Worm (Caenorhabditis elegans) whole organism, young adult: ENCODE results near the gene Y53C12A.11.

Experiments used
- B0019.2 ChIP-seq: fragments of 200-800 bp; sonication (Bioruptor generic); conservative IDR thresholded peaks from 2 replicates; pipeline ENCODE4 v1.3.6; 2022; ENCODE audit warnings: missing genetic modification reagents, missing genetic modification characterization, missing compliant biosample characterization
- B0261.1 ChIP-seq: sonication (generic microtip); optimal IDR thresholded peaks from 2 replicates; lab custom pipeline; 2016; ENCODE audit warnings: mild to moderate bottlenecking, missing genetic modification characterization, moderate library complexity, missing compliant biosample characterization
- B0336.3 ChIP-seq: fragments of 200-800 bp; sonication (Bioruptor generic); IDR thresholded peaks from 2 replicates; pipeline ENCODE4 v1.3.6; 2022; ENCODE audit warnings: missing genetic modification characterization, missing compliant biosample characterization
- F10E7.11 ChIP-seq: sonication (generic microtip); optimal IDR thresholded peaks from 2 replicates; lab custom pipeline; 2017; ENCODE audit warnings: mild to moderate bottlenecking, missing genetic modification characterization, moderate library complexity, missing compliant biosample characterization
- F22D6.2 ChIP-seq: sonication (generic microtip); optimal IDR thresholded peaks from 2 replicates; lab custom pipeline; 2016; ENCODE audit warnings: mild to moderate bottlenecking, missing genetic modification characterization, missing compliant biosample characterization
- F33H1.4 ChIP-seq: fragments of 200-800 bp; sonication (Bioruptor generic); IDR thresholded peaks from 2 replicates; pipeline ENCODE4 v1.3.6; 2022; ENCODE audit warnings: missing genetic modification reagents, missing genetic modification characterization, missing compliant biosample characterization
- F49E8.2 ChIP-seq: sonication (generic microtip); optimal IDR thresholded peaks from 3 replicates; lab custom pipeline; 2017; ENCODE audit warnings: missing genetic modification characterization, mild to moderate bottlenecking, missing compliant biosample characterization, antibody characterized with exemption, moderate library complexity; ENCODE audit not compliant: insufficient read depth
- F52B5.7 ChIP-seq: sonication (generic microtip); optimal IDR thresholded peaks from 2 replicates; lab custom pipeline; 2016; ENCODE audit warnings: mild to moderate bottlenecking, missing genetic modification characterization, missing compliant biosample characterization
- K12H6.12 ChIP-seq: fragments of 200-800 bp; sonication (Bioruptor generic); optimal IDR thresholded peaks from 2 replicates; lab custom pipeline; 2018; ENCODE audit warnings: mild to moderate bottlenecking, missing genetic modification characterization, missing compliant biosample characterization
- T07F8.4 ChIP-seq: sonication (generic microtip); optimal IDR thresholded peaks from 2 replicates; lab custom pipeline; 2016; ENCODE audit warnings: mild to moderate bottlenecking, missing genetic modification characterization, moderate library complexity, missing compliant biosample characterization
- Y53G8AR.9 ChIP-seq: fragments of 200-800 bp; sonication (Bioruptor generic); conservative IDR thresholded peaks from 2 replicates; pipeline ENCODE4 v1.3.6; 2022; ENCODE audit warnings: missing genetic modification reagents, missing genetic modification characterization, missing compliant biosample characterization
- Y56A3A.18 ChIP-seq: fragments of 200-800 bp; sonication (Bioruptor generic); IDR thresholded peaks from 2 replicates; pipeline ENCODE4 v1.3.6; 2022; ENCODE audit warnings: missing genetic modification reagents, missing genetic modification characterization, missing compliant biosample characterization
- ZK185.1 ChIP-seq: sonication (generic microtip); optimal IDR thresholded peaks from 2 replicates; lab custom pipeline; 2016; ENCODE audit warnings: mild to moderate bottlenecking, missing genetic modification characterization, missing compliant biosample characterization; ENCODE audit not compliant: poor library complexity, severe bottlenecking
- bed-1 ChIP-seq: fragments of 200-800 bp; sonication (Bioruptor generic); IDR thresholded peaks from 2 replicates; pipeline ENCODE4 v1.3.6; 2022; ENCODE audit warnings: missing genetic modification reagents, missing genetic modification characterization, missing compliant biosample characterization
- bed-2 ChIP-seq: fragments of 200-800 bp; sonication (Bioruptor generic); IDR thresholded peaks from 2 replicates; pipeline ENCODE4 v1.3.6; 2022; ENCODE audit warnings: missing genetic modification reagents, missing genetic modification characterization, missing compliant biosample characterization
- cebp-1 ChIP-seq, 2 experiments: fragments of 200-800 bp in 1 of 2; sonication (Bioruptor generic) in 1 of 2; sonication (generic microtip) in 1 of 2; IDR thresholded peaks in 1 of 2; optimal IDR thresholded peaks in 1 of 2; 2 replicates each; pipeline versions ENCODE4 v1.3.6 to Lab custom; 2017 to 2022; ENCODE audit warnings: missing compliant biosample characterization in 2 of 2, missing genetic modification characterization in 2 of 2, mild to moderate bottlenecking in 1 of 2, missing genetic modification reagents in 1 of 2, moderate library complexity in 1 of 2
- ceh-100 ChIP-seq: fragments of 200-800 bp; sonication (Bioruptor generic); IDR thresholded peaks from 2 replicates; pipeline ENCODE4 v1.3.6; 2022; ENCODE audit warnings: missing genetic modification reagents, missing genetic modification characterization, missing compliant biosample characterization
- ceh-27 ChIP-seq: fragments of 200-800 bp; sonication (Bioruptor generic); optimal IDR thresholded peaks from 2 replicates; lab custom pipeline; 2018; ENCODE audit warnings: mild to moderate bottlenecking, missing genetic modification characterization, moderate library complexity, missing compliant biosample characterization
- chd-7 ChIP-seq: sonication (generic microtip); optimal IDR thresholded peaks from 2 replicates; lab custom pipeline; 2016; ENCODE audit warnings: mild to moderate bottlenecking, missing genetic modification characterization, moderate library complexity, missing compliant biosample characterization
- die-1 ChIP-seq: sonication (generic microtip); optimal IDR thresholded peaks from 2 replicates; lab custom pipeline; 2016; ENCODE audit warnings: missing genotype, mild to moderate bottlenecking, missing genetic modification characterization, missing compliant biosample characterization
- dpl-1 ChIP-seq: fragments of 150-350 bp; optimal IDR thresholded peaks from 2 replicates; lab custom pipeline; 2014; ENCODE audit warnings: missing biosample characterization, missing genetic modification reagents, missing genetic modification characterization
- efl-1 ChIP-seq: fragments of 150-350 bp; optimal IDR thresholded peaks from 2 replicates; lab custom pipeline; 2014; ENCODE audit warnings: missing biosample characterization, missing genetic modification reagents, missing genetic modification characterization
- egl-18 ChIP-seq: fragments of 200-800 bp; sonication (Bioruptor generic); IDR thresholded peaks from 2 replicates; pipeline ENCODE4 v1.3.6; 2022; ENCODE audit warnings: missing genetic modification reagents, missing genetic modification characterization, missing compliant biosample characterization
- him-1 ChIP-seq: sonication (generic microtip); optimal IDR thresholded peaks from 2 replicates; lab custom pipeline; 2016; ENCODE audit warnings: missing genotype, missing genetic modification reagents, missing genetic modification characterization, missing compliant biosample characterization
- hlh-26 ChIP-seq: fragments of 200-800 bp; sonication (Bioruptor generic); conservative IDR thresholded peaks from 2 replicates; pipeline ENCODE4 v1.3.6; 2022; ENCODE audit warnings: missing genetic modification reagents, missing genetic modification characterization, missing compliant biosample characterization
- hrde-1 ChIP-seq: sonication (generic microtip); optimal IDR thresholded peaks from 2 replicates; lab custom pipeline; 2016; ENCODE audit warnings: missing genetic modification characterization, mild to moderate bottlenecking, missing compliant biosample characterization, moderate library complexity, missing genotype, missing genetic modification reagents, borderline replicate concordance
- hsf-1 ChIP-seq: fragments of 200-800 bp; sonication (Bioruptor generic); IDR thresholded peaks from 2 replicates; pipeline ENCODE4 v1.3.6; 2022; ENCODE audit warnings: missing genetic modification reagents, missing genetic modification characterization, missing compliant biosample characterization
- let-607 ChIP-seq, 2 experiments: fragments of 200-800 bp in 1 of 2; sonication (Bioruptor generic) in 1 of 2; sonication (generic microtip) in 1 of 2; optimal IDR thresholded peaks; 2 replicates each; lab custom pipeline; 2016 to 2018; ENCODE audit warnings: mild to moderate bottlenecking in 2 of 2, missing compliant biosample characterization in 2 of 2, missing genetic modification characterization in 2 of 2, moderate library complexity in 2 of 2, missing genotype in 1 of 2
- lin-54 ChIP-seq: fragments of 200-800 bp; sonication (Bioruptor generic); optimal IDR thresholded peaks from 2 replicates; lab custom pipeline; 2018; ENCODE audit warnings: mild to moderate bottlenecking, missing genetic modification characterization, missing compliant biosample characterization
- lsl-1 ChIP-seq: fragments of 200-800 bp; sonication (Bioruptor generic); optimal IDR thresholded peaks from 2 replicates; lab custom pipeline; 2018; ENCODE audit warnings: mild to moderate bottlenecking, missing genetic modification characterization, moderate library complexity, missing compliant biosample characterization
- madf-3 ChIP-seq: fragments of 200-800 bp; sonication (Bioruptor generic); IDR thresholded peaks from 2 replicates; pipeline ENCODE4 v1.3.6; 2022; ENCODE audit warnings: missing genetic modification reagents, missing genetic modification characterization, missing compliant biosample characterization
- madf-8 ChIP-seq: fragments of 200-800 bp; sonication (Bioruptor generic); conservative IDR thresholded peaks from 2 replicates; pipeline ENCODE4 v1.3.6; 2022; ENCODE audit warnings: missing genetic modification reagents, missing genetic modification characterization, missing compliant biosample characterization
- mxl-1 ChIP-seq: sonication (generic microtip); optimal IDR thresholded peaks from 2 replicates; lab custom pipeline; 2016; ENCODE audit warnings: missing genetic modification characterization, missing compliant biosample characterization
- nfyb-1 ChIP-seq: fragments of 200-800 bp; sonication (Bioruptor generic); IDR thresholded peaks from 2 replicates; pipeline ENCODE4 v1.3.6; 2022; ENCODE audit warnings: missing genetic modification reagents, missing genetic modification characterization, missing compliant biosample characterization
- nhr-179 ChIP-seq: sonication (generic microtip); optimal IDR thresholded peaks from 2 replicates; lab custom pipeline; 2016; ENCODE audit warnings: mild to moderate bottlenecking, missing genetic modification characterization, missing compliant biosample characterization
- nhr-80 ChIP-seq: sonication (generic microtip); optimal IDR thresholded peaks from 2 replicates; lab custom pipeline; 2016; ENCODE audit warnings: missing genetic modification characterization, missing compliant biosample characterization
- rec-8 ChIP-seq, 2 experiments: sonication (generic microtip); optimal IDR thresholded peaks; 2 replicates each; lab custom pipeline; 2016; ENCODE audit warnings: mild to moderate bottlenecking in 2 of 2, missing genetic modification characterization in 2 of 2, missing genetic modification reagents in 2 of 2, missing genotype in 2 of 2, missing biosample characterization in 1 of 2, missing compliant biosample characterization in 1 of 2, moderate library complexity in 1 of 2
- repo-1 ChIP-seq: sonication (generic microtip); optimal IDR thresholded peaks from 2 replicates; lab custom pipeline; 2017; ENCODE audit warnings: mild to moderate bottlenecking, missing genetic modification characterization, missing compliant biosample characterization
- sdz-38 ChIP-seq: sonication (generic microtip); optimal IDR thresholded peaks from 2 replicates; lab custom pipeline; 2016; ENCODE audit warnings: missing genotype, missing genetic modification characterization, missing compliant biosample characterization
- sea-2 ChIP-seq: fragments of 200-800 bp; sonication (Bioruptor generic); IDR thresholded peaks from 2 replicates; pipeline ENCODE4 v1.3.6; 2022; ENCODE audit warnings: missing genetic modification characterization, missing compliant biosample characterization
- snpc-4 ChIP-seq, 5 experiments: fragments of 150-350 bp in 1 of 5; sonication (generic microtip) in 4 of 5; optimal IDR thresholded peaks; 2 replicates each; lab custom pipeline; 2014 to 2018; ENCODE audit warnings: missing genetic modification characterization in 5 of 5, missing biosample characterization in 3 of 5, antibody characterized with exemption in 2 of 5, mild to moderate bottlenecking in 2 of 5, missing compliant biosample characterization in 2 of 5, missing genotype in 2 of 5, moderate library complexity in 2 of 5, missing genetic modification reagents in 1 of 5
- tbp1 ChIP-seq: fragments of 200-800 bp; sonication (Bioruptor generic); optimal IDR thresholded peaks from 2 replicates; lab custom pipeline; 2018; ENCODE audit warnings: mild to moderate bottlenecking, missing genetic modification characterization, missing compliant biosample characterization
- tbx-9 ChIP-seq: sonication (generic microtip); optimal IDR thresholded peaks from 2 replicates; lab custom pipeline; 2016; ENCODE audit warnings: borderline replicate concordance, missing genetic modification characterization, inconsistent platforms, missing compliant biosample characterization
- tlf-1 ChIP-seq: fragments of 200-800 bp; sonication (Bioruptor generic); optimal IDR thresholded peaks from 2 replicates; lab custom pipeline; 2018; ENCODE audit warnings: mild to moderate bottlenecking, missing genetic modification characterization, missing compliant biosample characterization
- ztf-18 ChIP-seq: sonication (generic microtip); optimal IDR thresholded peaks from 2 replicates; lab custom pipeline; 2016; ENCODE audit warnings: missing genotype, mild to moderate bottlenecking, missing genetic modification characterization, missing compliant biosample characterization
- ztf-3 ChIP-seq: fragments of 200-800 bp; sonication (Bioruptor generic); optimal IDR thresholded peaks from 2 replicates; lab custom pipeline; 2018; ENCODE audit warnings: mild to moderate bottlenecking, missing genetic modification characterization, missing compliant biosample characterization

The Y53C12A.11 gene

DNA sequence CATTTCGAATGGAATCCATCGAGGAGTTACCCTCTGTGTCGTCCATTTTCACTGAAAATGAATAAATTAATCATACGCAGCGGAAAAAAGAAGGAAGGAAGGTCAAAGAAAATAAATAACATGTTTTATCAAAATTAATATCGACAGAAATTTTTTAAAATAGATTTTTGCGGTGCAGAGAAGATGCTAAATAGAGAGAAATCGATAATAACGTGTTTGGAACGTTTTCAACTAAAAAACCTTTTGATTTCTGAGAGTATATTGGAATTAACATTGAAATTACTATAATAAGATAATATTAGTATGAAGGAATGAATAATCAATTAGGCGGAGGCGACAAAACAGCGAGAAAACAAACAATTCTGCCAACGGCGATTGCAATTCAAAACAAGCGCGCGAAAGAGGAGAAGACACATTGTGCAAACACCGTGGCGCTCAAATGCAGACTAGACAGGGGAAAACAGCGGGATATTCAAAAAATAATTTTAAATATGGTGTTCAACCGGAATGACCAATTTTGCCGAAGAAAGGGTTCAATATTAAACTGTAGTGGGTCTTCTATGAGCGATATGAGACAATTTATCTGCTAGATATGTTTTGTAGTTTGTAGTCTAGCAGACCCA, 2.0 kb downstream of the Y53C12A.11 start, which contains the start of gene wee-1.3:
TSS of gene wee-1.3 (minus strand) at position 51 of the 623 bp plus-strand sequence.
- TF ChIP-seq nhr-80 (tag; lab: Kevin White, UChicago) = peak; percentile 9
- TF ChIP-seq Y53G8AR.9 (GFP tag; lab: Robert Waterston, UW) = no peak
- peak; percentile 59 for TF ChIP-seq tbp1 (GFP tag; lab: Kevin White, UChicago)
- TF ChIP-seq K12H6.12 = peak; percentile 17
- TF ChIP-seq repo-1 (tag; lab: Kevin White, UChicago) = no peak
- no peak for TF ChIP-seq die-1 (tag; lab: Kevin White, UChicago)
- TF ChIP-seq F10E7.11 (tag; lab: Kevin White, UChicago) = no peak
- peak in 1 of 2 experiments; percentile 18 for TF ChIP-seq let-607 (tag; optimal IDR thresholded peaks at IDR 0.05; lab: Kevin White, UChicago)
- no peak for TF ChIP-seq T07F8.4
- TF ChIP-seq rec-8 (tag; optimal IDR thresholded peaks at IDR 0.05; lab: Kevin White, UChicago) = no peak
- TF ChIP-seq egl-18 = no peak
- TF ChIP-seq snpc-4 (GFP tag; optimal IDR thresholded peaks at IDR 0.05; lab: Kevin White, UChicago) = no peak
- TF ChIP-seq snpc-4 (tag; optimal IDR thresholded peaks at IDR 0.05; lab: Kevin White, UChicago) = peak in 3 of 4 experiments; percentile 8 to 46 (median 45)
- peak; percentile 50 for TF ChIP-seq lsl-1 (GFP tag; lab: Kevin White, UChicago)
- no peak for TF ChIP-seq tlf-1 (GFP tag; lab: Kevin White, UChicago)
- no peak for TF ChIP-seq ZK185.1
- no peak for TF ChIP-seq F52B5.7 (tag; lab: Kevin White, UChicago)
- peak; percentile 44; the same call in 1 of the 2 replicates for TF ChIP-seq nfyb-1 (GFP tag; lab: Robert Waterston, UW)
- no peak for TF ChIP-seq cebp-1 (GFP tag; IDR thresholded peaks at IDR 0.05; lab: Robert Waterston, UW)
- peak; percentile 56 for TF ChIP-seq cebp-1 (tag; optimal IDR thresholded peaks at IDR 0.05; lab: Kevin White, UChicago)
- no peak for TF ChIP-seq B0019.2
- TF ChIP-seq B0261.1 (tag; lab: Kevin White, UChicago) = no peak
- TF ChIP-seq lin-54 = peak; percentile 98
- TF ChIP-seq ztf-18 (tag; lab: Kevin White, UChicago) = no peak
- TF ChIP-seq madf-8 = peak; percentile 49
- TF ChIP-seq sea-2 (GFP tag; lab: Robert Waterston, UW) = no peak
- TF ChIP-seq hsf-1 (GFP tag; lab: Robert Waterston, UW) = no peak
- no peak for TF ChIP-seq sdz-38 (tag; lab: Kevin White, UChicago)
- peak; percentile 92 for TF ChIP-seq efl-1 (GFP tag; lab: Kevin White, UChicago)
- TF ChIP-seq bed-1 = no peak
- no peak for TF ChIP-seq hlh-26 (GFP tag; lab: Robert Waterston, UW)
- TF ChIP-seq hrde-1 (tag; lab: Kevin White, UChicago) = no peak
- TF ChIP-seq madf-3 (GFP tag; lab: Robert Waterston, UW) = no peak
- no peak for TF ChIP-seq chd-7 (tag; lab: Kevin White, UChicago)
- TF ChIP-seq F49E8.2 (tag; lab: Kevin White, UChicago) = no peak
- TF ChIP-seq dpl-1 = peak; percentile 93
- no peak for TF ChIP-seq F22D6.2 (tag; lab: Kevin White, UChicago)
- TF ChIP-seq bed-2 (GFP tag; lab: Robert Waterston, UW) = no peak
- TF ChIP-seq him-1 (tag; lab: Kevin White, UChicago) = no peak
- peak; percentile 48 for TF ChIP-seq ceh-27 (GFP tag; lab: Kevin White, UChicago)
- no peak for TF ChIP-seq tbx-9
- peak; percentile 54 for TF ChIP-seq F33H1.4 (GFP tag; lab: Robert Waterston, UW)
- peak; percentile 22; the same call in 1 of the 2 replicates for TF ChIP-seq ceh-100
- no peak for TF ChIP-seq mxl-1 (tag; lab: Kevin White, UChicago)
- peak; percentile 37; the same call in 1 of the 2 replicates for TF ChIP-seq B0336.3 (GFP tag; lab: Robert Waterston, UW)
- no peak for TF ChIP-seq Y56A3A.18 (GFP tag; lab: Robert Waterston, UW)
- no peak for TF ChIP-seq ztf-3 (GFP tag; lab: Kevin White, UChicago)
- TF ChIP-seq nhr-179 (tag; lab: Kevin White, UChicago) = no peak
